Fruit fly (Drosophila melanogaster): ENCODE measurements around the gene CG12204.
A peak's percentile ranks its signal among the peaks of the same experiment; 100 is the strongest.

CG12204 gene

DNA sequence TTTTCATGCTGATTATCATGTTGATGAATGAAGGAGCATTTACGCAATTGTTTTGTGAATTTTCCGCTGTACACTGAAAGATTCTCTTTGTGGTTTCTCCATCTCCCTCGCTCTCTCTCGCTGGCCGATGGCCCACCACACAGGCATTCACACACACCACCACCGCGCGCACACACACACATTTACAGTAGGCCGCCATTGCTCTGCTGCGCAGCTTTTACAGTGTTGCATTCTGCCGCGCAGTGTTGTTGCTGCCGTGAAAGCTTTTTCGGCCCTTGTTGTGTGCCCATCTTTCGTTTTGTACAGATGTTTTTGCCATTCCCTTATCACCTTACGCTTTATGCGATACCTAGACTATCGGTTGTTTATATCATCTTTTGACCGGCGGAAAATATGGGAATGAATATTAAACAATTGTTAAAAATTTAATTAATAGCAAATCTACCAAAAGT, 2.6 kb upstream of the CG12204 start (continued):
- TF ChIP-seq her (GFP tag; optimal IDR thresholded peaks at IDR 0.05), result no peak
- TF ChIP-seq inv (GFP tag; IDR thresholded peaks at IDR 0.05; ENCODE audit: partially characterized antibody), result peak; percentile 67
- TF ChIP-seq bigmax (GFP tag; optimal IDR thresholded peaks at IDR 0.05), result no peak
- peak; percentile 37 for TF ChIP-seq CG1832 (GFP tag; optimal IDR thresholded peaks at IDR 0.05)
- TF ChIP-seq TFAM (GFP tag; optimal IDR thresholded peaks at IDR 0.05), result no peak
- peak; percentile 72 for TF ChIP-seq sna (GFP tag; IDR thresholded peaks at IDR 0.05; ENCODE audit: partially characterized antibody)
- no peak for TF ChIP-seq CG3065 (GFP tag; optimal IDR thresholded peaks at IDR 0.05)
- no peak for TF ChIP-seq pb (GFP tag; optimal IDR thresholded peaks at IDR 0.05)
- peak; percentile 33 for TF ChIP-seq CG17186 (GFP tag; optimal IDR thresholded peaks at IDR 0.05)
- no peak for TF ChIP-seq Ssrp (tag; optimal IDR thresholded peaks at IDR 0.05)
- no peak for TF ChIP-seq zen (tag; optimal IDR thresholded peaks at IDR 0.05)
- peak; percentile 15 for TF ChIP-seq CG17829 (tag; optimal IDR thresholded peaks at IDR 0.05)
- peak; percentile 97 for TF ChIP-seq chinmo (GFP tag; IDR thresholded peaks at IDR 0.05; ENCODE audit: partially characterized antibody)
- no peak for TF ChIP-seq CG10979 (tag; optimal IDR thresholded peaks at IDR 0.05)
- no peak for TF ChIP-seq Mrtf (GFP tag; IDR thresholded peaks at IDR 0.05)
- TF ChIP-seq CG14667 (GFP tag; IDR thresholded peaks at IDR 0.05), result no peak
- TF ChIP-seq CG4820 (GFP tag; optimal IDR thresholded peaks at IDR 0.05), result no peak
- TF ChIP-seq onecut (GFP tag; IDR thresholded peaks at IDR 0.05), result no peak
- TF ChIP-seq prd (optimal IDR thresholded peaks at IDR 0.05), result no peak
- TF ChIP-seq prd (GFP tag; IDR thresholded peaks at IDR 0.05), result no peak
- TF ChIP-seq cas (GFP tag; IDR thresholded peaks at IDR 0.05), result no peak
- no peak for TF ChIP-seq salm (tag; optimal IDR thresholded peaks at IDR 0.05)
- no peak for TF ChIP-seq HLH54F (GFP tag; optimal IDR thresholded peaks at IDR 0.05)
- peak; percentile 13 for TF ChIP-seq MESR4 (GFP tag; optimal IDR thresholded peaks at IDR 0.05)
- TF ChIP-seq CG12219 (GFP tag; optimal IDR thresholded peaks at IDR 0.05), result no peak
- TF ChIP-seq p53 (GFP tag; optimal IDR thresholded peaks at IDR 0.05), result no peak
- peak; percentile 37 for TF ChIP-seq Fer1 (GFP tag; optimal IDR thresholded peaks at IDR 0.05)
- TF ChIP-seq az2 (GFP tag; optimal IDR thresholded peaks at IDR 0.05), result no peak
- TF ChIP-seq en (GFP tag; optimal IDR thresholded peaks at IDR 0.05), result no peak
- no peak for TF ChIP-seq croc (GFP tag; conservative IDR thresholded peaks at IDR 0.05)
- peak; percentile 68 for TF ChIP-seq knrl (GFP tag; IDR thresholded peaks at IDR 0.05; ENCODE audit: partially characterized antibody)
- no peak for TF ChIP-seq sens-2 (GFP tag; IDR thresholded peaks at IDR 0.05)
- no peak for TF ChIP-seq PHDP (tag; optimal IDR thresholded peaks at IDR 0.05)
- TF ChIP-seq ci (GFP tag; IDR thresholded peaks at IDR 0.05), result peak; percentile 57
- TF ChIP-seq CG4424 (GFP tag; optimal IDR thresholded peaks at IDR 0.05), result no peak
- TF ChIP-seq exex (tag; optimal IDR thresholded peaks at IDR 0.05), result peak; percentile 21
- TF ChIP-seq pnt (GFP tag; optimal IDR thresholded peaks at IDR 0.05), result no peak
- peak; percentile 8; the same call in 1 of the 3 replicates for TF ChIP-seq CG34422 (GFP tag; IDR thresholded peaks at IDR 0.05)
- peak; percentile 1 for TF ChIP-seq ERR (GFP tag; optimal IDR thresholded peaks at IDR 0.05)
- TF ChIP-seq CG12942 (GFP tag; optimal IDR thresholded peaks at IDR 0.05), result no peak
- TF ChIP-seq Camta (GFP tag; optimal IDR thresholded peaks at IDR 0.05), result no peak
- TF ChIP-seq CG12236 (GFP tag; optimal IDR thresholded peaks at IDR 0.05), result no peak
- TF ChIP-seq CG6813 (GFP tag; optimal IDR thresholded peaks at IDR 0.05), result no peak
- TF ChIP-seq CG31365 (tag; optimal IDR thresholded peaks at IDR 0.05), result peak; percentile 15
- TF ChIP-seq btn (GFP tag; optimal IDR thresholded peaks at IDR 0.05), result no peak
- TF ChIP-seq CG7556 (GFP tag; optimal IDR thresholded peaks at IDR 0.05), result no peak
- no peak for TF ChIP-seq dmrt11E (tag; optimal IDR thresholded peaks at IDR 0.05)
- TF ChIP-seq CG16815 (GFP tag; optimal IDR thresholded peaks at IDR 0.05), result no peak
- TF ChIP-seq mld (GFP tag; IDR thresholded peaks at IDR 0.05; ENCODE audit: partially characterized antibody), result peak; percentile 50; the same call in 2 of the 3 replicates
- TF ChIP-seq amos (GFP tag; IDR thresholded peaks at IDR 0.05; ENCODE audit: partially characterized antibody), result peak; percentile 78; the same call in 1 of the 2 replicates
- TF ChIP-seq scrt (GFP tag; optimal IDR thresholded peaks at IDR 0.05), result no peak

All from whole organism, embryonic.